Fruit fly (Drosophila melanogaster) whole organism, embryonic: ENCODE data around the gene CG32847.
A peak's percentile ranks its signal among the peaks of the same experiment; 100 is the strongest.

ENCODE experiments used
- ATbp ChIP-seq: fragments of 200-800 bp; sonication (Bioruptor generic); optimal IDR thresholded peaks from 2 replicates; lab custom pipeline; 2017; ENCODE audit warnings: missing biosample characterization, mild to moderate bottlenecking, missing genetic modification characterization, missing genetic modification reagents
- Awh ChIP-seq: fragments of 200-800 bp; sonication (Bioruptor generic); IDR thresholded peaks from 2 replicates; pipeline ENCODE4, ENCODE4 v1.3.6; 2022; ENCODE audit warnings: missing biosample characterization, missing genetic modification characterization
- Bdp1 ChIP-seq: fragments of 200-800 bp; sonication (Bioruptor generic); optimal IDR thresholded peaks from 3 replicates; lab custom pipeline; 2016; ENCODE audit warnings: missing biosample characterization, missing genetic modification characterization
- CG10267 ChIP-seq: fragments of 200-800 bp; sonication (Bioruptor generic); optimal IDR thresholded peaks from 2 replicates; lab custom pipeline; 2018; ENCODE audit warnings: missing biosample characterization, mild to moderate bottlenecking, missing genetic modification characterization, moderate library complexity
- CG11560 ChIP-seq: fragments of 200-800 bp; sonication (Bioruptor generic); IDR thresholded peaks from 3 replicates; pipeline ENCODE4 v1.3.6; 2022; ENCODE audit warnings: missing biosample characterization, missing genetic modification characterization
- CG11723 ChIP-seq: fragments of 200-800 bp; sonication (Bioruptor generic); optimal IDR thresholded peaks from 2 replicates; lab custom pipeline; 2017; ENCODE audit warnings: missing biosample characterization, mild to moderate bottlenecking, missing genetic modification characterization
- CG13624 ChIP-seq: fragments of 200-800 bp; sonication (Bioruptor generic); optimal IDR thresholded peaks from 2 replicates; lab custom pipeline; 2016; ENCODE audit warnings: missing biosample characterization, missing genetic modification characterization
- CG17186 ChIP-seq: fragments of 200-800 bp; sonication (Bioruptor generic); optimal IDR thresholded peaks from 3 replicates; lab custom pipeline; 2017; ENCODE audit warnings: missing biosample characterization, missing genetic modification reagents, missing genetic modification characterization
- CG17612 ChIP-seq: fragments of 200-800 bp; sonication (Bioruptor generic); IDR thresholded peaks from 2 replicates; pipeline ENCODE4 v1.3.6; 2022; ENCODE audit warnings: missing biosample characterization, missing genetic modification characterization
- CG1792 ChIP-seq: fragments of 200-800 bp; sonication (Bioruptor generic); optimal IDR thresholded peaks from 2 replicates; lab custom pipeline; 2016; ENCODE audit warnings: missing biosample characterization, missing genetic modification characterization
- CG30020 ChIP-seq: fragments of 200-800 bp; optimal IDR thresholded peaks from 2 replicates; lab custom pipeline; 2019; ENCODE audit warnings: missing biosample characterization, mild to moderate bottlenecking, missing genetic modification characterization, moderate library complexity
- CG31388 ChIP-seq: fragments of 200-800 bp; sonication (Bioruptor generic); optimal IDR thresholded peaks from 2 replicates; lab custom pipeline; 2016; ENCODE audit warnings: missing biosample characterization, missing genetic modification characterization
- CG31441 ChIP-seq: fragments of 200-800 bp; sonication (Bioruptor generic); IDR thresholded peaks from 2 replicates; pipeline ENCODE4 v1.3.6; 2022; ENCODE audit warnings: missing biosample characterization, missing genetic modification characterization
- CG3726 ChIP-seq: fragments of 200-800 bp; sonication (Bioruptor generic); IDR thresholded peaks from 3 replicates; pipeline ENCODE4, ENCODE4 v1.3.6; 2022; ENCODE audit warnings: missing biosample characterization, missing genetic modification characterization
- CG3995 ChIP-seq: fragments of 200-800 bp; sonication (Bioruptor generic); optimal IDR thresholded peaks from 3 replicates; lab custom pipeline; 2016; ENCODE audit warnings: missing biosample characterization, missing genetic modification characterization
- CG42726 ChIP-seq: fragments of 200-800 bp; sonication (Bioruptor generic); IDR thresholded peaks from 2 replicates; pipeline ENCODE4 v1.3.6; 2022; ENCODE audit warnings: missing biosample characterization, missing genetic modification characterization; ENCODE audit not compliant: partially characterized antibody
- CG7987 ChIP-seq: fragments of 200-800 bp; sonication (Bioruptor generic); optimal IDR thresholded peaks from 2 replicates; lab custom pipeline; 2018; ENCODE audit warnings: missing biosample characterization, mild to moderate bottlenecking, missing genetic modification characterization, moderate library complexity
- CkIIα-i1 ChIP-seq: fragments of 200-800 bp; sonication (Bioruptor generic); IDR thresholded peaks from 2 replicates; pipeline ENCODE4 v1.3.6; 2022; ENCODE audit warnings: missing biosample characterization, missing genetic modification characterization
- D19B ChIP-seq: fragments of 200-800 bp; sonication (Bioruptor generic); optimal IDR thresholded peaks from 2 replicates; lab custom pipeline; 2017; ENCODE audit warnings: missing biosample characterization, mild to moderate bottlenecking, missing genetic modification characterization
- Doc2 ChIP-seq: fragments of 200-800 bp; sonication (Bioruptor generic); IDR thresholded peaks from 2 replicates; pipeline ENCODE4 v1.3.6; 2022; ENCODE audit warnings: missing biosample characterization, missing genetic modification characterization
- Dref ChIP-seq: fragments of 200-800 bp; sonication (Bioruptor generic); IDR thresholded peaks from 2 replicates; pipeline ENCODE4 v1.3.6; 2022; ENCODE audit warnings: missing biosample characterization, missing genetic modification characterization
- E2f2 ChIP-seq: fragments of 200-800 bp; sonication (Bioruptor generic); IDR thresholded peaks from 2 replicates; pipeline ENCODE4 v1.3.6; 2022; ENCODE audit warnings: missing biosample characterization, missing genetic modification characterization
- Fer3 ChIP-seq: fragments of 200-800 bp; sonication (Bioruptor generic); optimal IDR thresholded peaks from 2 replicates; lab custom pipeline; 2018; ENCODE audit warnings: missing biosample characterization, mild to moderate bottlenecking, missing genetic modification characterization, moderate library complexity
- Hr39 ChIP-seq: fragments of >200 bp; optimal IDR thresholded peaks from 2 replicates; lab custom pipeline; 2017
- NK7.1 ChIP-seq: fragments of 200-800 bp; sonication (Bioruptor generic); optimal IDR thresholded peaks from 3 replicates; lab custom pipeline; 2016; ENCODE audit warnings: missing biosample characterization, missing genetic modification characterization
- Neu2 ChIP-seq: fragments of 200-800 bp; sonication (Bioruptor generic); optimal IDR thresholded peaks from 3 replicates; lab custom pipeline; 2016; ENCODE audit warnings: missing biosample characterization, missing genetic modification characterization, borderline replicate concordance
- Oli ChIP-seq: fragments of 200-800 bp; sonication (Bioruptor generic); optimal IDR thresholded peaks from 2 replicates; lab custom pipeline; 2018; ENCODE audit warnings: missing biosample characterization, mild to moderate bottlenecking, missing genetic modification characterization, moderate library complexity
- Opbp ChIP-seq: fragments of 200-800 bp; sonication (Bioruptor generic); IDR thresholded peaks from 3 replicates; pipeline ENCODE4 v1.3.6; 2022; ENCODE audit warnings: missing biosample characterization, missing genetic modification characterization; ENCODE audit not compliant: partially characterized antibody
- Rfx ChIP-seq: fragments of 200-800 bp; sonication (Bioruptor generic); IDR thresholded peaks from 2 replicates; pipeline ENCODE4 v1.3.6; 2022; ENCODE audit warnings: missing biosample characterization, missing genetic modification characterization
- Side ChIP-seq: fragments of 200-800 bp; sonication (Bioruptor generic); optimal IDR thresholded peaks from 2 replicates; lab custom pipeline; 2016; ENCODE audit warnings: missing biosample characterization, missing genetic modification characterization
- Tbp ChIP-seq: fragments of >200 bp; optimal IDR thresholded peaks from 2 replicates; lab custom pipeline; 2018; ENCODE audit warnings: missing biosample characterization, missing genetic modification characterization
- YL-1 ChIP-seq: fragments of 200-800 bp; sonication (Bioruptor generic); optimal IDR thresholded peaks from 3 replicates; lab custom pipeline; 2017; ENCODE audit warnings: missing biosample characterization, mild to moderate bottlenecking, missing genetic modification characterization
- bigmax ChIP-seq: fragments of 200-800 bp; sonication (Bioruptor generic); optimal IDR thresholded peaks from 2 replicates; lab custom pipeline; 2018; ENCODE audit warnings: missing biosample characterization, mild to moderate bottlenecking, missing genetic modification characterization
- cg ChIP-seq: fragments of 200-800 bp; sonication (Bioruptor generic); optimal IDR thresholded peaks from 3 replicates; lab custom pipeline; 2019; ENCODE audit warnings: missing biosample characterization, mild to moderate bottlenecking, missing genetic modification characterization, moderate library complexity
- croc ChIP-seq: fragments of 200-800 bp; sonication (Bioruptor generic); conservative IDR thresholded peaks from 3 replicates; pipeline ENCODE4 v1.3.6; 2022; ENCODE audit warnings: missing biosample characterization, missing genetic modification characterization
- gce ChIP-seq: fragments of 200-800 bp; sonication (Bioruptor generic); IDR thresholded peaks from 3 replicates; pipeline ENCODE4 v1.3.6; 2022; ENCODE audit warnings: missing biosample characterization, missing genetic modification characterization
- gfzf ChIP-seq: fragments of 200-800 bp; sonication (Bioruptor generic); optimal IDR thresholded peaks from 2 replicates; lab custom pipeline; 2016; ENCODE audit warnings: missing biosample characterization, mild to moderate bottlenecking, missing genetic modification characterization, moderate library complexity
- grn ChIP-seq: fragments of 200-800 bp; sonication (Bioruptor generic); optimal IDR thresholded peaks from 3 replicates; lab custom pipeline; 2017; ENCODE audit warnings: missing biosample characterization, missing genetic modification characterization
- jumu ChIP-seq: fragments of 200-800 bp; sonication (Bioruptor generic); optimal IDR thresholded peaks from 3 replicates; lab custom pipeline; 2016; ENCODE audit warnings: missing biosample characterization, missing genetic modification characterization
- nerfin-2 ChIP-seq: fragments of 200-800 bp; sonication (Bioruptor generic); IDR thresholded peaks from 2 replicates; pipeline ENCODE4 v1.3.6; 2022; ENCODE audit warnings: missing biosample characterization, missing genetic modification characterization; ENCODE audit not compliant: partially characterized antibody
- nmo ChIP-seq: fragments of 200-800 bp; sonication (Bioruptor generic); optimal IDR thresholded peaks from 2 replicates; lab custom pipeline; 2018; ENCODE audit warnings: missing biosample characterization, mild to moderate bottlenecking, missing genetic modification characterization, moderate library complexity
- pan ChIP-seq, 4 experiments: fragments of >200 bp in 3 of 4; fragments of 200-800 bp in 1 of 4; sonication (Bioruptor generic) in 1 of 4; optimal IDR thresholded peaks in 3 of 4; IDR thresholded peaks in 1 of 4; 2 replicates each; pipeline versions ENCODE4 v1.3.6 to Lab custom; 2017 to 2022; ENCODE audit warnings: missing biosample characterization in 2 of 4, missing genetic modification characterization in 2 of 4, mixed read lengths in 1 of 4
- peb ChIP-seq: fragments of 200-800 bp; sonication (Bioruptor generic); IDR thresholded peaks from 2 replicates; pipeline ENCODE4 v1.3.6; 2022; ENCODE audit warnings: missing biosample characterization, missing genetic modification characterization
- psq ChIP-seq: fragments of 200-800 bp; sonication (Bioruptor generic); optimal IDR thresholded peaks from 2 replicates; lab custom pipeline; 2017; ENCODE audit warnings: missing biosample characterization, missing genetic modification characterization
- repo ChIP-seq: fragments of 200-800 bp; sonication (Bioruptor generic); optimal IDR thresholded peaks from 2 replicates; lab custom pipeline; 2016; ENCODE audit warnings: missing biosample characterization, missing genetic modification characterization
- run ChIP-seq: fragments of 200-800 bp; sonication (Bioruptor generic); optimal IDR thresholded peaks from 3 replicates; lab custom pipeline; 2018; ENCODE audit warnings: missing biosample characterization, mild to moderate bottlenecking, missing genetic modification characterization
- slou ChIP-seq: fragments of 200-800 bp; sonication (Bioruptor generic); optimal IDR thresholded peaks from 3 replicates; lab custom pipeline; 2016; ENCODE audit warnings: missing biosample characterization, missing genetic modification characterization
- sqz ChIP-seq: fragments of 200-800 bp; sonication (Bioruptor generic); optimal IDR thresholded peaks from 3 replicates; lab custom pipeline; 2018; ENCODE audit warnings: missing biosample characterization, mild to moderate bottlenecking, missing genetic modification characterization
- ttk ChIP-seq: fragments of 200-800 bp; sonication (Bioruptor generic); IDR thresholded peaks from 2 replicates; pipeline ENCODE4 v2.1.2; 2022; ENCODE audit warnings: missing biosample characterization, missing genetic modification characterization
- tup ChIP-seq: fragments of 200-800 bp; sonication (Bioruptor generic); optimal IDR thresholded peaks from 2 replicates; lab custom pipeline; 2016; ENCODE audit warnings: missing biosample characterization, mild to moderate bottlenecking, missing genetic modification characterization, moderate library complexity

CG32847 gene

DNA sequence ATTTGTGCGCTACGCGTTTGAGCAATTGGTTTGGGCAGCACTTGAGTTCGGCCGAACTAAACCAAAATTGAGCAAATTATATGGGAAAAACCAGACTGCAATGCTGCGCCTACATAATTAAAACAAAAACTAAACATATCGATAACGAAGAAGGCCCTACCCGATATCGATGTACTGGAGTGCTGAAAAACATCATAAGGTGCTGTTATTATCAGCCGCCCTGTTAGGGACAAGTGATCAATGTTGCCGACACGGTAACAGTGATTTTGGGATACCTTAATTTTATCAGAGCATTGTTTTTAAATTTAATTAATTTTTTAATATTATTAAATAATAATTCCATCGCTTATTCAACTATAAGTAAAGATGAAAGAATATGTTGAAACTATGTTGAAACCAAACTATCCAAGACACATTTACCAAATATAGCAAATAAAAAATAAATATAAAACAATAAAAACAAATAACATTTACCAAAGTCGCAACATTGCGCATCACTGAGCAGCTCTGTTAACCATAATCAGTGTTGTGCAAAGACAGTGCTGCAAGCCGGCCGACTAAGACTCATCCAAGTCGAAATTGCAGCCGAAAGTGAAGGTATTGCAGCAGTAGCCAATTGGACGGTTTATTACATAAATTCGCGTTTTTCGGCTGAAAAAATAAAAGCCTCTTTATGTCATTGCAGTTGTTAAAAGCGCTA lies 26.6 kb upstream of the CG32847 start, which contains the start of the genes sstn, Plp and GlyRS (continued):
- TF ChIP-seq D19B (GFP tag; lab: Kevin White, UChicago) = no peak
- TF ChIP-seq gfzf = no peak
- peak; percentile 42 for TF ChIP-seq YL-1 (GFP tag; lab: Kevin White, UChicago)
- TF ChIP-seq Side (GFP tag; lab: Kevin White, UChicago) = no peak
- TF ChIP-seq slou (GFP tag; lab: Kevin White, UChicago) = no peak
- TF ChIP-seq CG11560 (tag; lab: Robert Waterston, UW) = no peak
- no peak for TF ChIP-seq CG42726
- TF ChIP-seq sqz (GFP tag; lab: Kevin White, UChicago) = peak; percentile 13
- TF ChIP-seq Tbp (GFP tag; lab: Kevin White, UChicago) = no peak
- no peak for TF ChIP-seq grn (GFP tag; lab: Kevin White, UChicago)
- no peak for TF ChIP-seq croc (GFP tag; lab: Robert Waterston, UW)
- no peak for TF ChIP-seq Hr39 (lab: Kevin White, UChicago)
- TF ChIP-seq Neu2 (GFP tag; lab: Kevin White, UChicago) = no peak
- TF ChIP-seq ATbp (GFP tag; lab: Kevin White, UChicago) = no peak
- TF ChIP-seq gce (GFP tag; lab: Robert Waterston, UW) = no peak
- no peak for TF ChIP-seq Awh
- peak; percentile 50 for TF ChIP-seq CG30020 (tag; lab: Kevin White, UChicago)
- no peak for TF ChIP-seq peb (GFP tag; lab: Robert Waterston, UW)
- no peak for TF ChIP-seq Doc2
- no peak for TF ChIP-seq bigmax
- TF ChIP-seq CG3726 (GFP tag; lab: Robert Waterston, UW) = no peak
- TF ChIP-seq CG17612 (GFP tag; lab: Robert Waterston, UW) = no peak
- peak; percentile 58 for TF ChIP-seq nmo (GFP tag; lab: Kevin White, UChicago)
- TF ChIP-seq CG31388 = no peak
- TF ChIP-seq Bdp1 (GFP tag; lab: Kevin White, UChicago) = no peak
- TF ChIP-seq run (tag; lab: Kevin White, UChicago) = no peak
- peak; percentile 99 for TF ChIP-seq CG10267
- TF ChIP-seq psq (GFP tag; lab: Kevin White, UChicago) = no peak
- TF ChIP-seq pan (optimal IDR thresholded peaks at IDR 0.05; lab: Kevin White, UChicago) = no peak
- no peak for TF ChIP-seq pan (GFP tag; optimal IDR thresholded peaks at IDR 0.05 in 1 of 2, IDR thresholded peaks at IDR 0.05 in 1 of 2)
- no peak for TF ChIP-seq NK7.1
- TF ChIP-seq CG31441 (GFP tag; lab: Robert Waterston, UW) = peak; percentile 85
- no peak for TF ChIP-seq tup
- TF ChIP-seq E2f2 (GFP tag; lab: Robert Waterston, UW) = no peak
- peak; percentile 35 for TF ChIP-seq Oli
- peak; percentile 98 for TF ChIP-seq CG3995 (GFP tag; lab: Kevin White, UChicago)
- TF ChIP-seq CkIIα-i1 (GFP tag; lab: Robert Waterston, UW) = no peak
- peak; percentile 16 for TF ChIP-seq Fer3
- TF ChIP-seq cg (GFP tag; lab: Kevin White, UChicago) = no peak
- TF ChIP-seq ttk = no peak
- no peak for TF ChIP-seq repo
- no peak for TF ChIP-seq nerfin-2 (GFP tag; lab: Robert Waterston, UW)
- no peak for TF ChIP-seq jumu
- TF ChIP-seq CG11723 (GFP tag; lab: Kevin White, UChicago) = peak; percentile 33
- TF ChIP-seq Rfx (GFP tag; lab: Robert Waterston, UW) = 0 out of 2 replicates have a peak, but pooled peaks have one; percentile 24
- TF ChIP-seq CG7987 (GFP tag; lab: Kevin White, UChicago) = no peak
- TF ChIP-seq Opbp = peak; percentile 52; the same call in 2 of the 3 replicates
- peak; percentile 71 for TF ChIP-seq Dref (GFP tag; lab: Robert Waterston, UW)
- no peak for TF ChIP-seq CG13624
- TF ChIP-seq CG1792 (GFP tag; lab: Kevin White, UChicago) = no peak
- TF ChIP-seq CG17186 = no peak
